Worm (Caenorhabditis elegans) whole organism, L2 larva: Measurements from ENCODE around the gene rpl-28.

Source experiments
- ama-1 ChIP-seq: fragments of 150-350 bp; optimal IDR thresholded peaks from 2 replicates; lab custom pipeline; 2018; ENCODE audit warnings: inconsistent platforms
- ceh-16 ChIP-seq: fragments of 150-350 bp; optimal IDR thresholded peaks from 2 replicates; lab custom pipeline; 2014; ENCODE audit warnings: missing biosample characterization, missing genetic modification characterization
- snpc-4 ChIP-seq: fragments of 150-350 bp; optimal IDR thresholded peaks from 2 replicates; lab custom pipeline; 2014; ENCODE audit warnings: missing biosample characterization, missing genetic modification characterization

DNA sequence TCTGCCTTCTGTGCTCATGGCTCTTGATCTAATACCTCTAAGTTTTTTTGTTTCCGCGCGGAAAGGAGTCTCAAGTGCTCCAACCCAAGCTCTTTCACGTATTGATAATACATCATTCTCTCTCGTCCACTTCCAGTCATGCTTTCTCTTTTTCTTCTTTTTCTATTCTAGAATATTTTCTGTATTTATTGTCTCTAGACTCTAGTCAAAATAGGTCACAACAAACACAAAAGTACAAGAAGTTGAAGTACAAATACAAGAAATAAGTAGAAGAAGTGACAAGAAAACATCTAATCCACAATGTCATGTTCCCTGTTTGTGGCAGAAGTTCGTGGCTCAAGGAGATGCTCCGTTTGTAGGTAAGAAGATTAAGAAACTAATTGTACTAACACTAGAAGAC is 45.3 kb upstream of the rpl-28 start, which contains the start of gene ZC455.1:
- TF ChIP-seq ama-1 (lab: Kevin White, UChicago), result no peak
- no peak for TF ChIP-seq snpc-4 (tag; lab: Kevin White, UChicago)
- TF ChIP-seq ceh-16 (tag; lab: Kevin White, UChicago), result no peak
